Fruit fly (Drosophila melanogaster) whole organism, wandering third instar larva: ENCODE measurements around the gene CG12118.

Experiments
- fru ChIP-seq: fragments of 200-800 bp; sonication (Bioruptor generic); optimal IDR thresholded peaks from 3 replicates; lab custom pipeline; 2016; ENCODE audit warnings: missing biosample characterization, mild to moderate bottlenecking, missing genetic modification characterization
- usp ChIP-seq: fragments of >200 bp; optimal IDR thresholded peaks from 2 replicates; lab custom pipeline; 2017; ENCODE audit warnings: missing biosample characterization, missing genetic modification characterization

dm6 chrX:9164510-9165506, 31.4 kb downstream of the CG12118 start:
- TF ChIP-seq usp (GFP tag; lab: Kevin White, UChicago): no peak
- no peak for TF ChIP-seq fru (GFP tag; lab: Kevin White, UChicago)
